Fruit fly (Drosophila melanogaster): ENCODE measurements around the gene Vha68-3.

Vha68-3 gene

DNA sequence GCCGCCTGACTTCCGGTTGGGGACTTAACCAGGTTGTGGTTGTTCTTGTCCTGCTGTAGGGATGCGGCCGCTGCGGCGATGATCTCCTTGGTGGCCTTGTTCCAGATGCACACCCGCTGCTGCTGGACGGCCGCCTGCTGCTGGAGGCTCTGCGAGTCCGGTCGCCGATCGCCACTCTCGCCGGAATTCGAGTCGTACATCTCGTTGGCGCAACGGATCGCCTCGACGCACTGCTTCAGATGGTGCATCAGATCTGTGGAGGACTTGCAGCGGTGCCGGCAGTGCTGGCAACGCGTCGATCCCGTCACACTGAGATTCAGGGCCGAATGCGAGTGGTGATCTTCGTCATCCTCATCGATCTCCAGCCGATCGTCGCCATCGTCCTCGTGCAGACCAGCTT, 50.3 kb downstream of the Vha68-3 start:
- no peak for TF ChIP-seq CG10348 (GFP tag; IDR thresholded peaks at IDR 0.05)
- no peak for TF ChIP-seq CG13204 (GFP tag; optimal IDR thresholded peaks at IDR 0.05)
- no peak for TF ChIP-seq gl (tag; optimal IDR thresholded peaks at IDR 0.05)
- no peak for TF ChIP-seq Pif1A (GFP tag; optimal IDR thresholded peaks at IDR 0.05)
- TF ChIP-seq EcR (GFP tag; optimal IDR thresholded peaks at IDR 0.05): no peak
- TF ChIP-seq Ets98B (GFP tag; IDR thresholded peaks at IDR 0.05): no peak
- no peak for TF ChIP-seq CG4496 (GFP tag; IDR thresholded peaks at IDR 0.05)
- TF ChIP-seq CG32121 (GFP tag; IDR thresholded peaks at IDR 0.05): no peak
- no peak for TF ChIP-seq CG34367 (tag; optimal IDR thresholded peaks at IDR 0.05)

Data from whole organism, pupa.